Fruit fly (Drosophila melanogaster) whole organism, prepupa: ENCODE data around the gene CG43935.

Source experiments
- Blimp-1 ChIP-seq: fragments of 200-800 bp; sonication (Bioruptor generic); optimal IDR thresholded peaks from 3 replicates; lab custom pipeline; 2017; ENCODE audit warnings: missing biosample characterization, missing genetic modification characterization, mild to moderate bottlenecking, moderate library complexity, missing genetic modification reagents
- CG10669 ChIP-seq: fragments of 200-800 bp; sonication (Bioruptor generic); optimal IDR thresholded peaks from 3 replicates; lab custom pipeline; 2018; ENCODE audit warnings: missing biosample characterization, mild to moderate bottlenecking, missing genetic modification characterization, moderate library complexity
- CG11294 ChIP-seq: fragments of 200-800 bp; sonication (Bioruptor generic); IDR thresholded peaks from 2 replicates; pipeline ENCODE4 v1.3.6; 2022; ENCODE audit warnings: missing biosample characterization, missing genetic modification characterization
- CG16779 ChIP-seq: fragments of 200-800 bp; sonication (Bioruptor generic); optimal IDR thresholded peaks from 3 replicates; lab custom pipeline; 2017; ENCODE audit warnings: missing biosample characterization, mild to moderate bottlenecking, missing genetic modification characterization
- CG6854 ChIP-seq: fragments of 200-800 bp; sonication (Bioruptor generic); optimal IDR thresholded peaks from 2 replicates; lab custom pipeline; 2017; ENCODE audit warnings: missing biosample characterization, mild to moderate bottlenecking, missing genetic modification characterization
- CG8319 ChIP-seq: fragments of 200-800 bp; sonication (Bioruptor generic); optimal IDR thresholded peaks from 3 replicates; lab custom pipeline; 2016; ENCODE audit warnings: missing biosample characterization, missing genetic modification characterization
- Eip75B ChIP-seq: fragments of 200-800 bp; sonication (Bioruptor generic); optimal IDR thresholded peaks from 3 replicates; lab custom pipeline; 2016; ENCODE audit warnings: missing biosample characterization, missing genetic modification characterization
- Hr39 ChIP-seq: fragments of 200-800 bp; sonication (Bioruptor generic); optimal IDR thresholded peaks from 2 replicates; lab custom pipeline; 2016; ENCODE audit warnings: missing biosample characterization, missing genetic modification characterization
- Sox14 ChIP-seq: fragments of 200-800 bp; sonication (Bioruptor generic); optimal IDR thresholded peaks from 3 replicates; lab custom pipeline; 2016; ENCODE audit warnings: missing biosample characterization, missing genetic modification characterization
- achi ChIP-seq: fragments of 200-800 bp; sonication (Bioruptor generic); optimal IDR thresholded peaks from 3 replicates; lab custom pipeline; 2016; ENCODE audit warnings: missing biosample characterization, missing genetic modification characterization
- acj6 ChIP-seq: fragments of 200-800 bp; sonication (Bioruptor generic); optimal IDR thresholded peaks from 3 replicates; lab custom pipeline; 2016; ENCODE audit warnings: missing biosample characterization, missing genetic modification characterization
- dac ChIP-seq: fragments of 200-800 bp; sonication (Bioruptor generic); optimal IDR thresholded peaks from 2 replicates; lab custom pipeline; 2017; ENCODE audit warnings: missing biosample characterization, mild to moderate bottlenecking, missing genetic modification characterization
- eg ChIP-seq: fragments of 200-800 bp; sonication (Bioruptor generic); IDR thresholded peaks from 3 replicates; pipeline ENCODE4 v1.3.6; 2022; ENCODE audit warnings: missing biosample characterization, missing genetic modification characterization
- vri ChIP-seq: fragments of 200-800 bp; sonication (Bioruptor generic); optimal IDR thresholded peaks from 3 replicates; lab custom pipeline; 2016; ENCODE audit warnings: missing biosample characterization, mild to moderate bottlenecking, missing genetic modification characterization

- TF ChIP-seq acj6 = no peak
- no peak for TF ChIP-seq Blimp-1
- no peak for TF ChIP-seq CG16779 (tag; lab: Kevin White, UChicago)
- no peak for TF ChIP-seq CG8319 (GFP tag; lab: Kevin White, UChicago)
- no peak for TF ChIP-seq Sox14 (GFP tag; lab: Kevin White, UChicago)
- no peak for TF ChIP-seq dac (GFP tag; lab: Kevin White, UChicago)
- TF ChIP-seq CG6854 (GFP tag; lab: Kevin White, UChicago) = no peak
- TF ChIP-seq Hr39 (GFP tag; lab: Kevin White, UChicago) = no peak
- no peak for TF ChIP-seq eg
- TF ChIP-seq CG11294 (GFP tag; lab: Robert Waterston, UW) = no peak
- TF ChIP-seq CG10669 (GFP tag; lab: Kevin White, UChicago) = no peak
- TF ChIP-seq vri (GFP tag; lab: Kevin White, UChicago) = no peak
- no peak for TF ChIP-seq Eip75B (GFP tag; lab: Kevin White, UChicago)
- TF ChIP-seq achi (GFP tag; lab: Kevin White, UChicago) = no peak
Observed at dm6 chr3R:27106134-27106694, 41.0 kb downstream of the CG43935 start, which contains the start of gene CAH9.
